Fruit fly (Drosophila melanogaster) whole organism, embryonic: ENCODE data around the gene Prat2.

Experiments
- ATbp ChIP-seq: fragments of 200-800 bp; sonication (Bioruptor generic); optimal IDR thresholded peaks from 2 replicates; lab custom pipeline; 2017; ENCODE audit warnings: missing biosample characterization, mild to moderate bottlenecking, missing genetic modification characterization, missing genetic modification reagents
- Abd-B ChIP-seq: fragments of 200-800 bp; sonication (Bioruptor generic); optimal IDR thresholded peaks from 2 replicates; lab custom pipeline; 2018; ENCODE audit warnings: missing biosample characterization, mild to moderate bottlenecking, missing genetic modification characterization, moderate library complexity
- CG11723 ChIP-seq: fragments of 200-800 bp; sonication (Bioruptor generic); optimal IDR thresholded peaks from 2 replicates; lab custom pipeline; 2017; ENCODE audit warnings: missing biosample characterization, mild to moderate bottlenecking, missing genetic modification characterization
- CG17802 ChIP-seq: fragments of 200-800 bp; sonication (Bioruptor generic); optimal IDR thresholded peaks from 2 replicates; lab custom pipeline; 2018; ENCODE audit warnings: missing biosample characterization, mild to moderate bottlenecking, missing genetic modification characterization, moderate library complexity
- CG18011 ChIP-seq: fragments of 200-800 bp; sonication (Bioruptor generic); optimal IDR thresholded peaks from 2 replicates; lab custom pipeline; 2017; ENCODE audit warnings: missing biosample characterization, missing genetic modification characterization, mild to moderate bottlenecking, moderate library complexity, missing genotype
- CG18764 ChIP-seq: fragments of 200-800 bp; sonication (Bioruptor generic); optimal IDR thresholded peaks from 3 replicates; lab custom pipeline; 2016; ENCODE audit warnings: missing biosample characterization, missing genetic modification characterization
- CG3847 ChIP-seq: fragments of 200-800 bp; sonication (Bioruptor generic); IDR thresholded peaks from 2 replicates; pipeline ENCODE4 v1.3.6; 2022; ENCODE audit warnings: missing biosample characterization, missing genetic modification characterization
- CG4328 ChIP-seq: fragments of 200-800 bp; sonication (Bioruptor generic); optimal IDR thresholded peaks from 3 replicates; lab custom pipeline; 2017; ENCODE audit warnings: missing biosample characterization, missing genetic modification reagents, missing genetic modification characterization
- CG6654 ChIP-seq: fragments of 200-800 bp; sonication (Bioruptor generic); optimal IDR thresholded peaks from 2 replicates; lab custom pipeline; 2017; ENCODE audit warnings: missing biosample characterization, mild to moderate bottlenecking, missing genetic modification characterization
- Camta ChIP-seq: fragments of 200-800 bp; sonication (Bioruptor generic); optimal IDR thresholded peaks from 2 replicates; lab custom pipeline; 2016; ENCODE audit warnings: missing biosample characterization, missing genetic modification characterization
- Dbx ChIP-seq: fragments of 200-800 bp; sonication (Bioruptor generic); IDR thresholded peaks from 3 replicates; pipeline ENCODE4 v1.3.6; 2022; ENCODE audit warnings: missing biosample characterization, missing genetic modification characterization
- Ets65A ChIP-seq: fragments of 200-800 bp; sonication (Bioruptor generic); peaks from one replicate; lab custom pipeline; 2016; ENCODE audit warnings: missing biosample characterization, missing genetic modification characterization
- Hand ChIP-seq: fragments of 200-800 bp; sonication (Bioruptor generic); optimal IDR thresholded peaks from 2 replicates; lab custom pipeline; 2017; ENCODE audit warnings: mild to moderate bottlenecking, missing biosample characterization, missing genetic modification reagents, missing genetic modification characterization
- Hey ChIP-seq: fragments of 200-800 bp; sonication (Bioruptor generic); optimal IDR thresholded peaks from 3 replicates; lab custom pipeline; 2018; ENCODE audit warnings: missing biosample characterization, mild to moderate bottlenecking, missing genetic modification characterization
- Hr39 ChIP-seq: fragments of >200 bp; optimal IDR thresholded peaks from 2 replicates; lab custom pipeline; 2017
- Med ChIP-seq: fragments of 200-800 bp; sonication (Bioruptor generic); peaks from one replicate; lab custom pipeline; 2016; ENCODE audit warnings: missing biosample characterization, missing genetic modification characterization, mild to moderate bottlenecking, inconsistent platforms, moderate library complexity
- Meics ChIP-seq: fragments of 200-800 bp; sonication (Bioruptor generic); optimal IDR thresholded peaks from 2 replicates; lab custom pipeline; 2017; ENCODE audit warnings: missing biosample characterization, mild to moderate bottlenecking, missing genetic modification characterization
- Ravus ChIP-seq: fragments of 200-800 bp; sonication (Bioruptor generic); IDR thresholded peaks from 2 replicates; pipeline ENCODE4 v1.3.6; 2022; ENCODE audit warnings: missing biosample characterization, missing genetic modification characterization
- Sry-β ChIP-seq: fragments of 200-800 bp; sonication (Bioruptor generic); optimal IDR thresholded peaks from 2 replicates; lab custom pipeline; 2018; ENCODE audit warnings: missing biosample characterization, mild to moderate bottlenecking, missing genetic modification characterization, moderate library complexity
- abd-A ChIP-seq: fragments of 200-800 bp; sonication (Bioruptor generic); optimal IDR thresholded peaks from 3 replicates; lab custom pipeline; 2019; ENCODE audit warnings: missing biosample characterization, mild to moderate bottlenecking, missing genetic modification characterization, moderate library complexity
- bsh ChIP-seq, 2 experiments: fragments of 200-800 bp; sonication (Bioruptor generic); optimal IDR thresholded peaks; 2 replicates each; lab custom pipeline; 2017 to 2018; ENCODE audit warnings: mild to moderate bottlenecking in 2 of 2, missing biosample characterization in 2 of 2, missing genetic modification characterization in 2 of 2, moderate library complexity in 1 of 2
- dimm ChIP-seq: fragments of 200-800 bp; sonication (Bioruptor generic); IDR thresholded peaks from 2 replicates; pipeline ENCODE4 v1.3.6; 2022; ENCODE audit warnings: missing biosample characterization, missing genetic modification characterization
- gcm ChIP-seq: fragments of 200-800 bp; sonication (Bioruptor generic); optimal IDR thresholded peaks from 2 replicates; lab custom pipeline; 2019; ENCODE audit warnings: missing biosample characterization, mild to moderate bottlenecking, missing genetic modification characterization, moderate library complexity
- jigr1 ChIP-seq: fragments of 200-800 bp; sonication (Bioruptor generic); IDR thresholded peaks from 3 replicates; pipeline ENCODE4 v1.3.6; 2022; ENCODE audit warnings: missing biosample characterization, missing genetic modification characterization
- lbe ChIP-seq: fragments of 200-800 bp; sonication (Bioruptor generic); optimal IDR thresholded peaks from 2 replicates; lab custom pipeline; 2016; ENCODE audit warnings: missing biosample characterization, mild to moderate bottlenecking, missing genetic modification characterization
- lov ChIP-seq, 2 experiments: fragments of 200-800 bp in 1 of 2; fragments of >200 bp in 1 of 2; sonication (Bioruptor generic) in 1 of 2; IDR thresholded peaks in 1 of 2; optimal IDR thresholded peaks in 1 of 2; 2 replicates in 1 of 2; 3 replicates in 1 of 2; pipeline versions ENCODE4 v1.3.6 to Lab custom; 2017 to 2022; ENCODE audit warnings: missing biosample characterization in 1 of 2, missing genetic modification characterization in 1 of 2
- mirr ChIP-seq: fragments of 200-800 bp; sonication (Bioruptor generic); optimal IDR thresholded peaks from 3 replicates; lab custom pipeline; 2018; ENCODE audit warnings: missing biosample characterization, mild to moderate bottlenecking, missing genetic modification characterization
- nerfin-1 ChIP-seq: fragments of 200-800 bp; sonication (Bioruptor generic); optimal IDR thresholded peaks from 3 replicates; lab custom pipeline; 2019; ENCODE audit warnings: missing biosample characterization, mild to moderate bottlenecking, missing genetic modification characterization, moderate library complexity
- nom ChIP-seq: fragments of 200-800 bp; sonication (Bioruptor generic); optimal IDR thresholded peaks from 2 replicates; lab custom pipeline; 2017; ENCODE audit warnings: missing biosample characterization, missing genetic modification characterization, mild to moderate bottlenecking, moderate library complexity, missing genetic modification reagents
- oc ChIP-seq: fragments of 200-800 bp; sonication (Bioruptor generic); optimal IDR thresholded peaks from 2 replicates; lab custom pipeline; 2018; ENCODE audit warnings: missing biosample characterization, mild to moderate bottlenecking, missing genetic modification characterization, moderate library complexity
- pho ChIP-seq: fragments of 200-800 bp; sonication (Bioruptor generic); optimal IDR thresholded peaks from 2 replicates; lab custom pipeline; 2016; ENCODE audit warnings: missing biosample characterization, missing genetic modification characterization
- prd ChIP-seq, 3 experiments: fragments of >200 bp in 2 of 3; fragments of 200-800 bp in 1 of 3; sonication (Bioruptor generic) in 1 of 3; optimal IDR thresholded peaks in 2 of 3; IDR thresholded peaks in 1 of 3; 2 replicates in 2 of 3; 3 replicates in 1 of 3; pipeline versions ENCODE4 v1.3.6 to Lab custom; 2017 to 2022; ENCODE audit warnings: missing biosample characterization in 1 of 3, missing genetic modification characterization in 1 of 3
- pros ChIP-seq: fragments of 200-800 bp; sonication (Bioruptor generic); optimal IDR thresholded peaks from 3 replicates; lab custom pipeline; 2019; ENCODE audit warnings: missing biosample characterization, mild to moderate bottlenecking, missing genetic modification characterization, moderate library complexity
- psq ChIP-seq: fragments of 200-800 bp; sonication (Bioruptor generic); optimal IDR thresholded peaks from 2 replicates; lab custom pipeline; 2017; ENCODE audit warnings: missing biosample characterization, missing genetic modification characterization
- run ChIP-seq: fragments of 200-800 bp; sonication (Bioruptor generic); optimal IDR thresholded peaks from 3 replicates; lab custom pipeline; 2018; ENCODE audit warnings: missing biosample characterization, mild to moderate bottlenecking, missing genetic modification characterization
- sens ChIP-seq: fragments of 200-800 bp; sonication (Bioruptor generic); peaks from one replicate; lab custom pipeline; 2016; ENCODE audit warnings: missing biosample characterization, missing genetic modification characterization
- tll ChIP-seq, 2 experiments: fragments of 200-800 bp in 1 of 2; fragments of >200 bp in 1 of 2; sonication (Bioruptor generic) in 1 of 2; optimal IDR thresholded peaks; 2 replicates each; lab custom pipeline; 2017 to 2019; ENCODE audit warnings: missing biosample characterization in 2 of 2, missing genetic modification characterization in 2 of 2, mild to moderate bottlenecking in 1 of 2, moderate library complexity in 1 of 2
- zf30C ChIP-seq: fragments of 200-800 bp; sonication (Bioruptor generic); optimal IDR thresholded peaks from 3 replicates; lab custom pipeline; 2018; ENCODE audit warnings: missing biosample characterization, mild to moderate bottlenecking, missing genetic modification characterization

Prat2 gene

DNA sequence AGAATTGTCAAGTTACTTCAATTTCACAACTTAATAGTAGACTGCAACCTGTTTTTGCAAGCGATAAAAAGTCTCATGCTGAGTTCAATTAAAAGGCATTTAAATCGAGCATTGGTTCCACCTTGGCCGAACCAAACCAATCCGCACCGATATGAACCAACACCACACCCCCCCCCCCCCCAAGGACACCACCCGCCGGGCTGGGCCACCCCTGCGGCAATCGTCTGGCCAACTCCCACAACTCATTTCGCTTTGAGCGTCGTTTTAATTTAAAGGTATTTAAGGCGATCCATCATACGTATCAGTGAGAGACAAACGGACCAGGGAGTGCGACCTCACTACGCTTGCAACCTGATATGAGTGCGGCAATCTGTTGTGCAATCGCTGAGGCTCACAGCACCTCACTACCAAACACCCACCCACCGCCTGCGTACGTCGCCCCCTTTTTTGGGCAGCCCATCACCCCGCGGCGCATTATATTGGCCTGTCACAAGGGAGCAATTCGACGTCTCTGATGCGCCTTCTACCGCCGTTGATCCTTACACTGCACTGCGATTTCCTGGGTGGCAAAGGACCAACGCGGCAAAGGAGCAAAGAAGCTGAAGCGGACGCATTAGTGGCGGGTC lies 29.7 kb downstream of the Prat2 start:
- TF ChIP-seq nerfin-1 (peak; percentile 20), abd-A (peak; percentile 3), Med (GFP tag; lab: Kevin White, UChicago) (peak; percentile 23), pho (GFP tag; lab: Kevin White, UChicago) (no peak), oc (tag; lab: Kevin White, UChicago) (peak; percentile 1), prd (optimal IDR thresholded peaks at IDR 0.05; lab: Kevin White, UChicago) (no peak), prd (GFP tag; IDR thresholded peaks at IDR 0.05; lab: Robert Waterston, UW) (no peak), tll (GFP tag; optimal IDR thresholded peaks at IDR 0.05; lab: Kevin White, UChicago) (peak in 1 of 2 experiments; percentile 39), Ets65A (GFP tag; lab: Kevin White, UChicago) (peak; percentile 44), pros (GFP tag; lab: Kevin White, UChicago) (peak; percentile 89), Hr39 (peak; percentile 81), Hey (tag; lab: Kevin White, UChicago) (peak; percentile 87), Dbx (GFP tag; lab: Robert Waterston, UW) (no peak), Meics (GFP tag; lab: Kevin White, UChicago) (no peak), ATbp (no peak), Camta (GFP tag; lab: Kevin White, UChicago) (no peak), CG17802 (tag; lab: Kevin White, UChicago) (no peak), CG18011 (GFP tag; lab: Kevin White, UChicago) (no peak), CG3847 (no peak)

DNA sequence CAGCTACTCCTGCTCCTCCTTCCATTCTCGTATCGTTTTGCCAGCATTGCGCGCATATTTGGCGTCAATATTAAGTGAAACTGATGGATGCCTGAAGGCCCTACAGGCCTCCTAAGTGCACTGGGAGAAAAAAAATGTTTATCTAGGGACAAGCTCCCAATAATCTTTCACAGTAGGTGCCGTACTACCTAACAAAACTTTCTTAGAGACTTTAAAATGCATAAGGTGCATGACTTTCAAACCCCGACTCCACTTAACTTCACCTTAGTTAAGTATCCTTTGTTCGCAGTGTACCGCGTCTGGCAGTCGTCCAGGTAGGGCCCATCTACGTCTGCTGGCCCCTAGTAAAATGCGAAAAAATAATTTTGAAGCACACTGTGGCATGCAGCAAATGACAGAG lies 43.4 kb downstream of the Prat2 start:
- TF ChIP-seq sens (GFP tag; lab: Kevin White, UChicago) (peak; percentile 13), lov (optimal IDR thresholded peaks at IDR 0.05; lab: Kevin White, UChicago) (no peak), lov (GFP tag; IDR thresholded peaks at IDR 0.05; lab: Robert Waterston, UW) (no peak), CG11723 (GFP tag; lab: Kevin White, UChicago) (no peak), gcm (GFP tag; lab: Kevin White, UChicago) (no peak), mirr (GFP tag; lab: Kevin White, UChicago) (no peak), nom (peak; percentile 25), zf30C (no peak), psq (no peak), CG4328 (GFP tag; lab: Kevin White, UChicago) (no peak), dimm (GFP tag; lab: Robert Waterston, UW) (no peak), Abd-B (GFP tag; lab: Kevin White, UChicago) (no peak), Sry-β (GFP tag; lab: Kevin White, UChicago) (no peak), jigr1 (GFP tag; lab: Robert Waterston, UW) (no peak), Ravus (GFP tag; lab: Robert Waterston, UW) (no peak), run (tag; lab: Kevin White, UChicago) (no peak), lbe (GFP tag; lab: Kevin White, UChicago) (peak; percentile 5), bsh (GFP tag; optimal IDR thresholded peaks at IDR 0.05; lab: Kevin White, UChicago) (peak in 1 of 2 experiments; percentile 26), Hand (GFP tag; lab: Kevin White, UChicago) (no peak), CG6654 (no peak), abd-A (no peak), CG18764 (GFP tag; lab: Kevin White, UChicago) (no peak)
